Fruit fly (Drosophila melanogaster) whole organism, embryonic: ENCODE data around the gene scramb1.

Experiments
- Atf6 ChIP-seq: fragments of 200-800 bp; sonication (Bioruptor generic); IDR thresholded peaks from 2 replicates; pipeline ENCODE4 v1.3.6; 2022; ENCODE audit warnings: missing biosample characterization, missing genetic modification characterization
- C15 ChIP-seq: fragments of 200-800 bp; sonication (Bioruptor generic); IDR thresholded peaks from 3 replicates; pipeline ENCODE4 v1.3.6; 2022; ENCODE audit warnings: missing biosample characterization, missing genetic modification characterization
- CG11723 ChIP-seq: fragments of 200-800 bp; sonication (Bioruptor generic); optimal IDR thresholded peaks from 2 replicates; lab custom pipeline; 2017; ENCODE audit warnings: missing biosample characterization, mild to moderate bottlenecking, missing genetic modification characterization
- CG12769 ChIP-seq: fragments of 200-800 bp; sonication (Bioruptor generic); optimal IDR thresholded peaks from 2 replicates; lab custom pipeline; 2019; ENCODE audit warnings: missing biosample characterization, mild to moderate bottlenecking, missing genetic modification characterization, moderate library complexity
- CG13624 ChIP-seq: fragments of 200-800 bp; sonication (Bioruptor generic); optimal IDR thresholded peaks from 2 replicates; lab custom pipeline; 2016; ENCODE audit warnings: missing biosample characterization, missing genetic modification characterization
- CG14014 ChIP-seq: fragments of 200-800 bp; sonication (Bioruptor generic); IDR thresholded peaks from 2 replicates; pipeline ENCODE4 v1.3.6; 2022; ENCODE audit warnings: missing biosample characterization, missing genetic modification characterization
- CG15696 ChIP-seq: fragments of 200-800 bp; sonication (Bioruptor generic); optimal IDR thresholded peaks from 2 replicates; lab custom pipeline; 2019; ENCODE audit warnings: missing biosample characterization, mild to moderate bottlenecking, missing genetic modification characterization, moderate library complexity
- CG17359 ChIP-seq: fragments of 200-800 bp; sonication (Bioruptor generic); optimal IDR thresholded peaks from 3 replicates; lab custom pipeline; 2018; ENCODE audit warnings: missing biosample characterization, mild to moderate bottlenecking, missing genetic modification characterization, moderate library complexity
- CG2116 ChIP-seq: fragments of 200-800 bp; sonication (Bioruptor generic); optimal IDR thresholded peaks from 3 replicates; lab custom pipeline; 2018; ENCODE audit warnings: missing biosample characterization, mild to moderate bottlenecking, missing genetic modification characterization
- CG31388 ChIP-seq: fragments of 200-800 bp; sonication (Bioruptor generic); optimal IDR thresholded peaks from 2 replicates; lab custom pipeline; 2016; ENCODE audit warnings: missing biosample characterization, missing genetic modification characterization
- CG32532 ChIP-seq: fragments of 200-800 bp; sonication (Bioruptor generic); IDR thresholded peaks from 2 replicates; pipeline ENCODE4 v1.3.6; 2022; ENCODE audit warnings: missing biosample characterization, missing genetic modification characterization
- CG33213 ChIP-seq: fragments of 200-800 bp; sonication (Bioruptor generic); optimal IDR thresholded peaks from 3 replicates; lab custom pipeline; 2016; ENCODE audit warnings: missing biosample characterization, missing genetic modification characterization
- CG34422 ChIP-seq: fragments of 200-800 bp; sonication (Bioruptor generic); IDR thresholded peaks from 3 replicates; pipeline ENCODE4 v1.3.6; 2022; ENCODE audit warnings: missing biosample characterization, missing genetic modification characterization
- CG4404 ChIP-seq: fragments of 200-800 bp; sonication (Bioruptor generic); IDR thresholded peaks from 2 replicates; pipeline ENCODE4 v1.3.6; 2022; ENCODE audit warnings: missing biosample characterization, missing genetic modification characterization
- CG5245 ChIP-seq: fragments of 200-800 bp; sonication (Bioruptor generic); optimal IDR thresholded peaks from 3 replicates; lab custom pipeline; 2016; ENCODE audit warnings: missing biosample characterization, missing genetic modification characterization
- CG6254 ChIP-seq: fragments of 200-800 bp; sonication (Bioruptor generic); optimal IDR thresholded peaks from 3 replicates; lab custom pipeline; 2017; ENCODE audit warnings: mild to moderate bottlenecking, missing biosample characterization, missing genetic modification reagents, missing genetic modification characterization
- CG7839 ChIP-seq: fragments of 200-800 bp; sonication (Bioruptor generic); optimal IDR thresholded peaks from 3 replicates; lab custom pipeline; 2018; ENCODE audit warnings: missing biosample characterization, mild to moderate bottlenecking, missing genetic modification characterization, moderate library complexity
- CG8765 ChIP-seq: fragments of 200-800 bp; sonication (Bioruptor generic); IDR thresholded peaks from 2 replicates; pipeline ENCODE4 v1.3.6; 2022; ENCODE audit warnings: missing biosample characterization, missing genetic modification characterization
- CG9215 ChIP-seq: fragments of 200-800 bp; sonication (Bioruptor generic); IDR thresholded peaks from 2 replicates; pipeline ENCODE4 v1.3.6; 2022; ENCODE audit warnings: missing biosample characterization, missing genetic modification characterization
- CHES-1-like ChIP-seq: fragments of 200-800 bp; sonication (Bioruptor generic); optimal IDR thresholded peaks from 2 replicates; lab custom pipeline; 2016; ENCODE audit warnings: missing biosample characterization, missing genetic modification characterization
- D19A ChIP-seq: fragments of 200-800 bp; optimal IDR thresholded peaks from 3 replicates; lab custom pipeline; 2019; ENCODE audit warnings: missing biosample characterization, mild to moderate bottlenecking, missing genetic modification characterization, moderate library complexity
- Ets65A ChIP-seq: fragments of 200-800 bp; sonication (Bioruptor generic); peaks from one replicate; lab custom pipeline; 2016; ENCODE audit warnings: missing biosample characterization, missing genetic modification characterization
- Fer3 ChIP-seq: fragments of 200-800 bp; sonication (Bioruptor generic); optimal IDR thresholded peaks from 2 replicates; lab custom pipeline; 2018; ENCODE audit warnings: missing biosample characterization, mild to moderate bottlenecking, missing genetic modification characterization, moderate library complexity
- HLH4C ChIP-seq: fragments of 200-800 bp; sonication (Bioruptor generic); IDR thresholded peaks from 3 replicates; pipeline ENCODE4 v1.3.6; 2022; ENCODE audit warnings: missing biosample characterization, missing genetic modification characterization; ENCODE audit not compliant: partially characterized antibody
- Hmx ChIP-seq: fragments of 200-800 bp; sonication (Bioruptor generic); optimal IDR thresholded peaks from 2 replicates; lab custom pipeline; 2016; ENCODE audit warnings: missing biosample characterization, missing genetic modification characterization
- Jarid2 ChIP-seq: fragments of 200-800 bp; sonication (Bioruptor generic); optimal IDR thresholded peaks from 3 replicates; lab custom pipeline; 2017; ENCODE audit warnings: mild to moderate bottlenecking, missing biosample characterization, missing genetic modification reagents, missing genetic modification characterization
- MTF-1 ChIP-seq: fragments of 200-800 bp; sonication (Bioruptor generic); optimal IDR thresholded peaks from 2 replicates; lab custom pipeline; 2018; ENCODE audit warnings: missing biosample characterization, mild to moderate bottlenecking, missing genetic modification characterization, borderline replicate concordance
- Med ChIP-seq: fragments of 200-800 bp; sonication (Bioruptor generic); peaks from one replicate; lab custom pipeline; 2016; ENCODE audit warnings: missing biosample characterization, missing genetic modification characterization, mild to moderate bottlenecking, inconsistent platforms, moderate library complexity
- Neu2 ChIP-seq: fragments of 200-800 bp; sonication (Bioruptor generic); optimal IDR thresholded peaks from 3 replicates; lab custom pipeline; 2016; ENCODE audit warnings: missing biosample characterization, missing genetic modification characterization, borderline replicate concordance
- NfI ChIP-seq: fragments of 200-800 bp; sonication (Bioruptor generic); optimal IDR thresholded peaks from 3 replicates; lab custom pipeline; 2018; ENCODE audit warnings: missing biosample characterization, mild to moderate bottlenecking, missing genetic modification characterization, moderate library complexity
- Spps ChIP-seq: fragments of 200-800 bp; sonication (Bioruptor generic); optimal IDR thresholded peaks from 2 replicates; lab custom pipeline; 2018; ENCODE audit warnings: missing biosample characterization, mild to moderate bottlenecking, missing genetic modification characterization
- Trl ChIP-seq, 3 experiments: fragments of >200 bp in 2 of 3; fragments of 200-800 bp in 1 of 3; sonication (Bioruptor generic) in 1 of 3; optimal IDR thresholded peaks; 2 replicates in 1 of 3; 3 replicates in 2 of 3; lab custom pipeline; 2016 to 2017; ENCODE audit warnings: missing biosample characterization in 1 of 3, missing genetic modification characterization in 1 of 3
- Usf ChIP-seq: fragments of 200-800 bp; sonication (Bioruptor generic); optimal IDR thresholded peaks from 2 replicates; lab custom pipeline; 2017; ENCODE audit warnings: missing genotype, missing biosample characterization, missing genetic modification characterization
- ase ChIP-seq: fragments of 200-800 bp; sonication (Bioruptor generic); IDR thresholded peaks from 3 replicates; pipeline ENCODE4 v1.3.6; 2022; ENCODE audit warnings: missing biosample characterization, missing genetic modification characterization
- ems ChIP-seq: fragments of 200-800 bp; sonication (Bioruptor generic); optimal IDR thresholded peaks from 3 replicates; lab custom pipeline; 2016; ENCODE audit warnings: missing biosample characterization, missing genetic modification characterization
- ewg ChIP-seq: fragments of 200-800 bp; sonication (Bioruptor generic); optimal IDR thresholded peaks from 3 replicates; lab custom pipeline; 2017; ENCODE audit warnings: mild to moderate bottlenecking, missing biosample characterization, missing genetic modification reagents, missing genetic modification characterization
- grn ChIP-seq: fragments of 200-800 bp; sonication (Bioruptor generic); optimal IDR thresholded peaks from 3 replicates; lab custom pipeline; 2017; ENCODE audit warnings: missing biosample characterization, missing genetic modification characterization
- kni ChIP-seq: fragments of 200-800 bp; sonication (Bioruptor generic); optimal IDR thresholded peaks from 3 replicates; lab custom pipeline; 2017; ENCODE audit warnings: mild to moderate bottlenecking, missing biosample characterization, missing genetic modification reagents, missing genetic modification characterization
- nau ChIP-seq: fragments of 200-800 bp; sonication (Bioruptor generic); optimal IDR thresholded peaks from 3 replicates; lab custom pipeline; 2017; ENCODE audit warnings: missing biosample characterization, mild to moderate bottlenecking, missing genetic modification characterization, missing genetic modification reagents
- p53 ChIP-seq: fragments of 200-800 bp; sonication (Bioruptor generic); optimal IDR thresholded peaks from 2 replicates; lab custom pipeline; 2016; ENCODE audit warnings: missing biosample characterization, missing genetic modification characterization
- pan ChIP-seq, 4 experiments: fragments of >200 bp in 3 of 4; fragments of 200-800 bp in 1 of 4; sonication (Bioruptor generic) in 1 of 4; optimal IDR thresholded peaks in 3 of 4; IDR thresholded peaks in 1 of 4; 2 replicates each; pipeline versions ENCODE4 v1.3.6 to Lab custom; 2017 to 2022; ENCODE audit warnings: missing biosample characterization in 2 of 4, missing genetic modification characterization in 2 of 4, mixed read lengths in 1 of 4
- slbo ChIP-seq: fragments of 200-800 bp; sonication (Bioruptor generic); IDR thresholded peaks from 2 replicates; pipeline ENCODE4 v1.3.6; 2022; ENCODE audit warnings: missing biosample characterization, missing genetic modification characterization
- so ChIP-seq: fragments of 200-800 bp; sonication (Bioruptor generic); IDR thresholded peaks from 3 replicates; pipeline ENCODE4 v1.3.6; 2022; ENCODE audit warnings: missing biosample characterization, missing genetic modification characterization
- sr ChIP-seq: fragments of 200-800 bp; sonication (Bioruptor generic); IDR thresholded peaks from 3 replicates; pipeline ENCODE4 v1.3.6; 2022; ENCODE audit warnings: missing biosample characterization, missing genetic modification characterization
- stwl ChIP-seq: fragments of 200-800 bp; sonication (Bioruptor generic); optimal IDR thresholded peaks from 3 replicates; lab custom pipeline; 2018; ENCODE audit warnings: missing biosample characterization, mild to moderate bottlenecking, missing genetic modification characterization, moderate library complexity
- sug ChIP-seq: fragments of 200-800 bp; optimal IDR thresholded peaks from 2 replicates; lab custom pipeline; 2019; ENCODE audit warnings: missing biosample characterization, mild to moderate bottlenecking, missing genetic modification characterization, moderate library complexity
- unc-4 ChIP-seq: fragments of 200-800 bp; sonication (Bioruptor generic); IDR thresholded peaks from 2 replicates; pipeline ENCODE4 v1.3.6; 2022; ENCODE audit warnings: missing biosample characterization, missing genetic modification characterization; ENCODE audit not compliant: partially characterized antibody
- usp ChIP-seq: fragments of >200 bp; optimal IDR thresholded peaks from 2 replicates; lab custom pipeline; 2017; ENCODE audit warnings: missing biosample characterization, missing genetic modification characterization
- zfh1 ChIP-seq: fragments of 200-800 bp; sonication (Bioruptor generic); IDR thresholded peaks from 3 replicates; pipeline ENCODE4 v1.3.6; 2022; ENCODE audit warnings: missing biosample characterization, missing genetic modification characterization

The scramb1 gene

DNA sequence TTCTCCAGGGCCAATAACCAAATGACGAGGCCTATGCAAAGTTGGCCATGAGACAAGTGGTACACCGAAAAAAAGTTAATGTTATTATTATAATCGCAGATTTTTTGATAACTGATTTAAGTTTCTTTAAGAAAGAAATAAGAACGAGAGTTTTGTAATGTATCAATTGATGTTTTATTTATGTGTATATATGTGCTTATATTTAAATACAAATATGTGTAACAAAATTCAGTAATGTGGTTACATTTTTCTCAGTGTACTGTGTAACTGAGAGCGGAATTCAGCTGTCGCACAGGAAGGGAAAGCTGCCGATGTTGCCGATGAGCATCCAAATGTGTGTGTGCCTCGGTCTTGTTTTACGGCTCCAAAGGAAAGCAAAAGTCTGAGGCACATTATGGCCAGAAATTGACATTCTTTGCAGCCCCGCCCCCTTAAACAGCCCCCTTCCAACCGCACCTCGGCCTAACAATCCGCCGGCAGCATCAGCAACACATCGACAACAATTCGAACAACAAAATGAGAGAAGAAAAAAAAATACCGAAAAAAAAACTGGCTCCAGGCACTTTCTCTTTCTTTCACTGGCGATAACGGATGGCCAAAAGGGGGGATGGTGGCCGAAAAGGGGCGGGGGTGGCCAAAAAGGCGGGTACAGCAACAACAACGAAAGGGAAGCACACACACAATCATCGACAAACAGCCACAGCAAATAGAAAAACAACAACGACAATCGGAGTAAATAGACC, 18.6 kb downstream of the scramb1 start (continued):
- peak; percentile 29 for TF ChIP-seq CG11723 (GFP tag; lab: Kevin White, UChicago)
- TF ChIP-seq Usf = no peak
- no peak for TF ChIP-seq sug
- TF ChIP-seq NfI = no peak
- TF ChIP-seq kni (GFP tag; lab: Kevin White, UChicago) = peak; percentile 59
- TF ChIP-seq Med (GFP tag; lab: Kevin White, UChicago) = peak; percentile 50
- TF ChIP-seq CG7839 = peak; percentile 64
- TF ChIP-seq ase = no peak
- no peak for TF ChIP-seq CHES-1-like
- TF ChIP-seq CG31388 (GFP tag; lab: Kevin White, UChicago) = no peak
- TF ChIP-seq CG2116 = no peak
- peak; percentile 50 for TF ChIP-seq ewg (GFP tag; lab: Kevin White, UChicago)
- no peak for TF ChIP-seq Trl (optimal IDR thresholded peaks at IDR 0.05; lab: Kevin White, UChicago)
- TF ChIP-seq Trl (GFP tag; optimal IDR thresholded peaks at IDR 0.05; lab: Kevin White, UChicago) = no peak
- TF ChIP-seq Jarid2 (GFP tag; lab: Kevin White, UChicago) = no peak
- TF ChIP-seq CG33213 = peak; percentile 3
- TF ChIP-seq ems (GFP tag; lab: Kevin White, UChicago) = peak; percentile 15
- no peak for TF ChIP-seq CG8765 (GFP tag; lab: Robert Waterston, UW)
- no peak for TF ChIP-seq Ets65A (GFP tag; lab: Kevin White, UChicago)
- TF ChIP-seq D19A (tag; lab: Kevin White, UChicago) = peak; percentile 76
- TF ChIP-seq Hmx (GFP tag; lab: Kevin White, UChicago) = peak; percentile 32
- no peak for TF ChIP-seq CG9215
- no peak for TF ChIP-seq Atf6 (GFP tag; lab: Robert Waterston, UW)
- TF ChIP-seq CG34422 (GFP tag; lab: Robert Waterston, UW) = no peak
- TF ChIP-seq grn (GFP tag; lab: Kevin White, UChicago) = no peak
- no peak for TF ChIP-seq so (GFP tag; lab: Robert Waterston, UW)
- no peak for TF ChIP-seq CG14014 (GFP tag; lab: Robert Waterston, UW)
- TF ChIP-seq CG5245 = no peak
- TF ChIP-seq sr = no peak
- peak; percentile 40 for TF ChIP-seq Fer3 (tag; lab: Kevin White, UChicago)
- TF ChIP-seq C15 (GFP tag; lab: Robert Waterston, UW) = no peak
- no peak for TF ChIP-seq unc-4 (GFP tag; lab: Robert Waterston, UW)
- TF ChIP-seq HLH4C = no peak
- TF ChIP-seq pan (optimal IDR thresholded peaks at IDR 0.05; lab: Kevin White, UChicago) = no peak
- TF ChIP-seq pan (GFP tag; optimal IDR thresholded peaks at IDR 0.05 in 1 of 2, IDR thresholded peaks at IDR 0.05 in 1 of 2) = peak in 1 of 2 experiments; percentile 44
- no peak for TF ChIP-seq CG4404 (GFP tag; lab: Robert Waterston, UW)
- no peak for TF ChIP-seq Neu2 (GFP tag; lab: Kevin White, UChicago)
- TF ChIP-seq stwl (tag; lab: Kevin White, UChicago) = no peak
- TF ChIP-seq CG32532 (GFP tag; lab: Robert Waterston, UW) = no peak
- peak; percentile 19 for TF ChIP-seq nau (GFP tag; lab: Kevin White, UChicago)
- no peak for TF ChIP-seq p53 (GFP tag; lab: Kevin White, UChicago)
- peak; percentile 83 for TF ChIP-seq CG17359 (tag; lab: Kevin White, UChicago)
- TF ChIP-seq zfh1 (GFP tag; lab: Robert Waterston, UW) = 0 out of 3 replicates have a peak, but pooled peaks have one; percentile 9
- TF ChIP-seq CG6254 = peak; percentile 34
- TF ChIP-seq Spps (tag; lab: Kevin White, UChicago) = no peak
- no peak for TF ChIP-seq slbo (GFP tag; lab: Robert Waterston, UW)
- TF ChIP-seq MTF-1 (GFP tag; lab: Kevin White, UChicago) = no peak
- no peak for TF ChIP-seq usp
- TF ChIP-seq CG13624 = no peak
- TF ChIP-seq CG15696 = no peak
- TF ChIP-seq CG12769 = no peak
